Fruit fly (Drosophila melanogaster) whole organism, wandering third instar larva: ENCODE results near the gene CG6664.

ENCODE experiments used
- Abd-B ChIP-seq: fragments of >200 bp; optimal IDR thresholded peaks from 2 replicates; lab custom pipeline; 2017; ENCODE audit warnings: missing biosample characterization, missing genetic modification characterization
- CG32264 ChIP-seq: fragments of 200-800 bp; sonication (Bioruptor generic); optimal IDR thresholded peaks from 2 replicates; lab custom pipeline; 2016; ENCODE audit warnings: missing biosample characterization, missing genetic modification characterization
- CG9705 ChIP-seq: fragments of 200-800 bp; sonication (Bioruptor generic); optimal IDR thresholded peaks from 2 replicates; lab custom pipeline; 2018; ENCODE audit warnings: missing biosample characterization, mild to moderate bottlenecking, missing genetic modification characterization
- CrebA ChIP-seq: fragments of 200-800 bp; sonication (Bioruptor generic); optimal IDR thresholded peaks from 2 replicates; lab custom pipeline; 2016; ENCODE audit warnings: missing biosample characterization, mild to moderate bottlenecking, missing genetic modification characterization, borderline replicate concordance
- Dfd ChIP-seq: fragments of >200 bp; optimal IDR thresholded peaks from 2 replicates; lab custom pipeline; 2017; ENCODE audit warnings: missing biosample characterization, missing genetic modification characterization
- Dif ChIP-seq: fragments of 200-275, 200-300 bp; sonication (Bioruptor generic); optimal IDR thresholded peaks from 2 replicates; lab custom pipeline; 2018; ENCODE audit warnings: missing biosample characterization, missing genetic modification characterization; ENCODE audit not compliant: partially characterized antibody
- GATAd ChIP-seq: sonication (Bioruptor generic); optimal IDR thresholded peaks from 2 replicates; lab custom pipeline; 2016; ENCODE audit warnings: missing biosample characterization, missing genetic modification characterization
- HLH106 ChIP-seq: fragments of 200-800 bp; optimal IDR thresholded peaks from 3 replicates; lab custom pipeline; 2019; ENCODE audit warnings: missing biosample characterization, mild to moderate bottlenecking, missing genetic modification characterization, moderate library complexity
- Hnf4 ChIP-seq: fragments of 200-800 bp; sonication (Bioruptor generic); optimal IDR thresholded peaks from 2 replicates; lab custom pipeline; 2016; ENCODE audit warnings: missing biosample characterization, mild to moderate bottlenecking, missing genetic modification characterization
- Hr78 ChIP-seq: fragments of >200 bp; optimal IDR thresholded peaks from 2 replicates; lab custom pipeline; 2017; ENCODE audit warnings: missing biosample characterization, missing genetic modification characterization
- Hr83 ChIP-seq: fragments of 200-300 bp; sonication (Bioruptor generic); optimal IDR thresholded peaks from 2 replicates; lab custom pipeline; 2016; ENCODE audit warnings: missing biosample characterization, mild to moderate bottlenecking, missing genetic modification characterization, moderate library complexity; ENCODE audit not compliant: poor library complexity, severe bottlenecking
- Jra ChIP-seq: sonication (Bioruptor generic); optimal IDR thresholded peaks from 2 replicates; lab custom pipeline; 2016; ENCODE audit warnings: missing biosample characterization, missing genetic modification characterization
- Mio ChIP-seq: sonication (Bioruptor generic); optimal IDR thresholded peaks from 2 replicates; lab custom pipeline; 2016; ENCODE audit warnings: missing biosample characterization, missing genetic modification characterization
- Myc ChIP-seq: fragments of >200 bp; optimal IDR thresholded peaks from 2 replicates; lab custom pipeline; 2017
- N ChIP-seq: fragments of >200 bp; optimal IDR thresholded peaks from 2 replicates; lab custom pipeline; 2018; ENCODE audit warnings: missing biosample characterization, missing external identifiers, missing genetic modification characterization
- OdsH ChIP-seq: fragments of 200-800 bp; sonication (Bioruptor generic); optimal IDR thresholded peaks from 2 replicates; lab custom pipeline; 2016; ENCODE audit warnings: missing biosample characterization, mild to moderate bottlenecking, missing genetic modification characterization
- Rel ChIP-seq, 2 experiments: fragments of 200-800 bp; sonication (Bioruptor generic) in 1 of 2; optimal IDR thresholded peaks; 2 replicates in 1 of 2; 3 replicates in 1 of 2; lab custom pipeline; 2016 to 2019; ENCODE audit warnings: mild to moderate bottlenecking in 2 of 2, missing biosample characterization in 2 of 2, missing genetic modification characterization in 2 of 2, moderate library complexity in 1 of 2
- Sp1 ChIP-seq: fragments of 200-800 bp; sonication (Bioruptor generic); optimal IDR thresholded peaks from 3 replicates; lab custom pipeline; 2019; ENCODE audit warnings: missing biosample characterization, mild to moderate bottlenecking, missing genetic modification characterization, moderate library complexity
- Vsx2 ChIP-seq: fragments of 200-300, 225-300 bp; sonication (Bioruptor generic); optimal IDR thresholded peaks from 2 replicates; lab custom pipeline; 2018; ENCODE audit warnings: missing biosample characterization, missing genetic modification characterization; ENCODE audit not compliant: partially characterized antibody
- br ChIP-seq: fragments of 200-800 bp; sonication (Bioruptor generic); optimal IDR thresholded peaks from 2 replicates; lab custom pipeline; 2016; ENCODE audit warnings: missing biosample characterization, missing genetic modification characterization
- brk ChIP-seq: fragments of 200-800 bp; sonication (Bioruptor generic); optimal IDR thresholded peaks from 2 replicates; lab custom pipeline; 2016; ENCODE audit warnings: missing biosample characterization, mild to moderate bottlenecking, missing genetic modification characterization
- dl ChIP-seq, 2 experiments: fragments of 175-275, 200-275 bp in 1 of 2; fragments of 200-275 bp in 1 of 2; sonication (Bioruptor generic); optimal IDR thresholded peaks; lab custom pipeline; 2018; ENCODE audit warnings: mild to moderate bottlenecking in 2 of 2, missing biosample characterization in 2 of 2, missing genetic modification characterization in 2 of 2, moderate library complexity in 2 of 2; ENCODE audit not compliant: partially characterized antibody in 2 of 2, insufficient read depth in 1 of 2
- dmrt93B ChIP-seq: fragments of 200-800 bp; sonication (Bioruptor generic); optimal IDR thresholded peaks from 2 replicates; lab custom pipeline; 2018; ENCODE audit warnings: missing biosample characterization, mild to moderate bottlenecking, missing genetic modification characterization
- dsf ChIP-seq: sonication (Bioruptor generic); optimal IDR thresholded peaks from 2 replicates; lab custom pipeline; 2016; ENCODE audit warnings: missing biosample characterization, missing genetic modification characterization, borderline replicate concordance
- ey ChIP-seq: fragments of 200-800 bp; sonication (Bioruptor generic); optimal IDR thresholded peaks from 2 replicates; lab custom pipeline; 2016; ENCODE audit warnings: missing biosample characterization, missing genetic modification characterization
- foxo ChIP-seq, 2 experiments: fragments of 200-800 bp; sonication (Bioruptor generic); optimal IDR thresholded peaks; 2 replicates in 1 of 2; 3 replicates in 1 of 2; lab custom pipeline; 2016 to 2017; ENCODE audit warnings: missing biosample characterization in 2 of 2, missing genetic modification characterization in 2 of 2
- fru ChIP-seq: fragments of 200-800 bp; sonication (Bioruptor generic); optimal IDR thresholded peaks from 3 replicates; lab custom pipeline; 2016; ENCODE audit warnings: missing biosample characterization, mild to moderate bottlenecking, missing genetic modification characterization
- h ChIP-seq: fragments of 200-800 bp; sonication (Bioruptor generic); optimal IDR thresholded peaks from 3 replicates; lab custom pipeline; 2016; ENCODE audit warnings: missing biosample characterization, mild to moderate bottlenecking, missing genetic modification characterization
- jim ChIP-seq: fragments of 175-275, 200-325 bp; sonication (Bioruptor generic); optimal IDR thresholded peaks from 2 replicates; lab custom pipeline; 2016; ENCODE audit warnings: missing biosample characterization, mild to moderate bottlenecking, missing genetic modification characterization
- lola ChIP-seq: fragments of >200 bp; optimal IDR thresholded peaks from 2 replicates; lab custom pipeline; 2017; ENCODE audit warnings: missing biosample characterization, missing genetic modification characterization
- pan ChIP-seq: fragments of >200 bp; optimal IDR thresholded peaks from 2 replicates; lab custom pipeline; 2017
- psq ChIP-seq: fragments of 200-800 bp; sonication (Bioruptor generic); optimal IDR thresholded peaks from 3 replicates; lab custom pipeline; 2017; ENCODE audit warnings: missing biosample characterization, mild to moderate bottlenecking, missing genetic modification characterization, moderate library complexity
- rgr ChIP-seq: fragments of 200-800 bp; sonication (Bioruptor generic); optimal IDR thresholded peaks from 3 replicates; lab custom pipeline; 2016; ENCODE audit warnings: missing biosample characterization, mild to moderate bottlenecking, missing genetic modification characterization
- sage ChIP-seq: fragments of 200-800 bp; sonication (Bioruptor generic); optimal IDR thresholded peaks from 2 replicates; lab custom pipeline; 2016; ENCODE audit warnings: missing biosample characterization, mild to moderate bottlenecking, missing genetic modification characterization
- sv ChIP-seq: fragments of 200-800 bp; sonication (Bioruptor generic); optimal IDR thresholded peaks from 3 replicates; lab custom pipeline; 2016; ENCODE audit warnings: missing biosample characterization, missing genetic modification characterization
- tai ChIP-seq: sonication (Bioruptor generic); optimal IDR thresholded peaks from 2 replicates; lab custom pipeline; 2016; ENCODE audit warnings: missing biosample characterization, missing genetic modification characterization
- usp ChIP-seq: fragments of >200 bp; optimal IDR thresholded peaks from 2 replicates; lab custom pipeline; 2017; ENCODE audit warnings: missing biosample characterization, missing genetic modification characterization
- woc ChIP-seq: sonication (Bioruptor generic); optimal IDR thresholded peaks from 2 replicates; lab custom pipeline; 2016; ENCODE audit warnings: missing biosample characterization, mild to moderate bottlenecking, missing genetic modification characterization

Gene CG6664

DNA sequence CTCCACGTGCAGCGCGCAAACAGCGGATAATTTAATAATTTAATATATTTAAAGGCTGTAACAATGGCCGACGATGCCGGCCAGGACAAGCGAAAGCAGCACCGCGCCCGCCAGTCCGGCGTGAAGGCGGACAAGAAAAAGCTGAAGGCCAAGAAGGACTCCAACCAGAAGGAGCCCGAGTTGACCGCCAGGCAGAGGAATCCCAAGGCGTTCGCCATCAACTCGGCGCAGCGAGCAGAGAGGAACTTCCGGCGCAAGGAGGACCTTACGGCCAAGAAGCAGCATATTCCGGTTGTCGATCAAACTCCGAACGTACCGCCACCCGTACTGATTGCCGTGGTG, 567 bp upstream of the CG6664 start:
- TF ChIP-seq Hnf4 (GFP tag; lab: Kevin White, UChicago) (no peak), sage (GFP tag; lab: Kevin White, UChicago) (no peak), dl (GFP tag; optimal IDR thresholded peaks at IDR 0.05; lab: Kevin White, UChicago; ENCODE audit: insufficient read depth in 1 of 2, partially characterized antibody in 2 of 2) (no peak), Dfd (GFP tag; lab: Kevin White, UChicago) (no peak), h (GFP tag; lab: Kevin White, UChicago) (no peak), usp (GFP tag; lab: Kevin White, UChicago) (no peak), HLH106 (tag; lab: Kevin White, UChicago) (no peak), fru (no peak), Dif (GFP tag; lab: Kevin White, UChicago) (no peak), woc (GFP tag; lab: Kevin White, UChicago) (no peak), Sp1 (GFP tag; lab: Kevin White, UChicago) (no peak), Myc (no peak), GATAd (GFP tag; lab: Kevin White, UChicago) (no peak), CG9705 (no peak), Hr78 (no peak), lola (GFP tag; lab: Kevin White, UChicago) (no peak), Abd-B (GFP tag; lab: Kevin White, UChicago) (no peak), rgr (no peak)

DNA sequence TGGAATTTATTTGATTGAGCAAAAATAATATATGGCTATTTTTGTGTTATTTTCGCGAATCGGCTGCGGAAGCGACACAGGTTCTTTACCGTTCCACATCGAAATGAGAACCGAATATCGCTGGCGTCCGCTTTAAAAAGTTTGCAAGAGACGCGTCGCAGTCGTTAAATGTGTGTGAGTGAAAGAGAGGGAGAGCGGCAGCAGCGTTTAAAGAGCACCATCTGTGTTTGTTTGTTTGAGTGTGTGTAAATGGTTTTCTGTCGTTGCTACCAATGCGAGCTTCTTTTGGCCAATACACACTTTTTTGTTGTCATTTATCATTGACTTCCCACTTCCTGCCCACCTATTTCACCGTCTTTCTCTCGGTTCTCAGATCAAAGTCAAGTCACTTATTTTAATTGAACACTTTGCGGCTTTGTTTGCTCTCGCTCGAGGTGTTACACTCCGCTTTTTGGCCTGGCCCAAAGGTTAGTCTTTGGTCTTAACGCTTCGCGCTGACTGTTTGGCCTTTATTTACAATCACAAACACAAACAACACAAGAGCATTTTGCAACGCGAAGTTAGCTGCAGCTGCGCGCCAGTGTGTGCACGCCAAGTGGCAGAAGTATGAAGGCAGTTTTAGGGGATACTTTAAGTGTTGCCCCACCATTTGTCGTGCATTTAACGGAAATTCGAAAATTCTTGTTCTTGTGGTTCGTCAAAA, 3.8 kb downstream of the CG6664 start, which contains the start of gene CG3764:
Gene CG3764 (minus strand): TSS at position 549 of the 703 bp plus-strand sequence.
- peak; percentile 56 for TF ChIP-seq fru
- peak; percentile 75 for TF ChIP-seq h (GFP tag; lab: Kevin White, UChicago)
- TF ChIP-seq Myc: no peak
- TF ChIP-seq foxo (GFP tag; optimal IDR thresholded peaks at IDR 0.05; lab: Kevin White, UChicago): peak in 1 of 2 experiments; percentile 60
- no peak for TF ChIP-seq usp (GFP tag; lab: Kevin White, UChicago)
- peak; percentile 77 for TF ChIP-seq CG9705
- TF ChIP-seq sv (GFP tag; lab: Kevin White, UChicago): no peak
- peak; percentile 69 for TF ChIP-seq HLH106 (tag; lab: Kevin White, UChicago)
- peak; percentile 86 for TF ChIP-seq rgr
- TF ChIP-seq OdsH (GFP tag; lab: Kevin White, UChicago): peak; percentile 58
- TF ChIP-seq Dif (GFP tag; lab: Kevin White, UChicago): peak; percentile 88
- no peak for TF ChIP-seq pan (lab: Kevin White, UChicago)
- TF ChIP-seq GATAd (GFP tag; lab: Kevin White, UChicago): no peak
- no peak for TF ChIP-seq Dfd (GFP tag; lab: Kevin White, UChicago)
- TF ChIP-seq Hr78: no peak
- TF ChIP-seq Sp1 (GFP tag; lab: Kevin White, UChicago): peak; percentile 69
- no peak for TF ChIP-seq CrebA (GFP tag; lab: Kevin White, UChicago)
- no peak for TF ChIP-seq Abd-B (GFP tag; lab: Kevin White, UChicago)
- peak; percentile 65 for TF ChIP-seq br (GFP tag; lab: Kevin White, UChicago)
- peak; percentile 83 for TF ChIP-seq Hr83
- TF ChIP-seq dl (GFP tag; optimal IDR thresholded peaks at IDR 0.05; lab: Kevin White, UChicago; ENCODE audit: insufficient read depth in 1 of 2, partially characterized antibody in 2 of 2): peak; percentile 71 to 86
- peak; percentile 60 for TF ChIP-seq Rel (GFP tag; optimal IDR thresholded peaks at IDR 0.05; lab: Kevin White, UChicago)
- peak; percentile 80 for TF ChIP-seq Rel (tag; optimal IDR thresholded peaks at IDR 0.05; lab: Kevin White, UChicago)
- TF ChIP-seq CG32264 (GFP tag; lab: Kevin White, UChicago): no peak
- TF ChIP-seq dmrt93B: peak; percentile 79
- TF ChIP-seq Vsx2 (GFP tag; lab: Kevin White, UChicago): no peak
- TF ChIP-seq Mio: no peak
- TF ChIP-seq dsf (GFP tag; lab: Kevin White, UChicago): peak; percentile 12
- TF ChIP-seq lola (GFP tag; lab: Kevin White, UChicago): no peak
- peak; percentile 61 for TF ChIP-seq psq (GFP tag; lab: Kevin White, UChicago)
- no peak for TF ChIP-seq sage (GFP tag; lab: Kevin White, UChicago)
- no peak for TF ChIP-seq woc (GFP tag; lab: Kevin White, UChicago)
- TF ChIP-seq jim (GFP tag; lab: Kevin White, UChicago): no peak
- no peak for TF ChIP-seq Jra
- TF ChIP-seq tai (GFP tag; lab: Kevin White, UChicago): no peak
- TF ChIP-seq Hnf4 (GFP tag; lab: Kevin White, UChicago): no peak
- TF ChIP-seq ey (GFP tag; lab: Kevin White, UChicago): peak; percentile 33
- no peak for TF ChIP-seq N (GFP tag; lab: Kevin White, UChicago)
- no peak for TF ChIP-seq brk (GFP tag; lab: Kevin White, UChicago)
- TF ChIP-seq, all 38 proteins: peak for 17
